Worm (Caenorhabditis elegans) whole organism, young adult: ENCODE results near the gene zig-11.

ENCODE experiments used
- B0261.1 ChIP-seq: sonication (generic microtip); optimal IDR thresholded peaks from 2 replicates; lab custom pipeline; 2016; ENCODE audit warnings: mild to moderate bottlenecking, missing genetic modification characterization, moderate library complexity, missing compliant biosample characterization
- C17E4.6 ChIP-seq: fragments of 200-800 bp; sonication (Bioruptor generic); IDR thresholded peaks from 2 replicates; pipeline ENCODE4 v1.3.6; 2022; ENCODE audit warnings: missing genetic modification reagents, missing genetic modification characterization, missing compliant biosample characterization
- F22D6.2 ChIP-seq: sonication (generic microtip); optimal IDR thresholded peaks from 2 replicates; lab custom pipeline; 2016; ENCODE audit warnings: mild to moderate bottlenecking, missing genetic modification characterization, missing compliant biosample characterization
- F37B4.10 ChIP-seq: fragments of 200-800 bp; sonication (Bioruptor generic); IDR thresholded peaks from 2 replicates; pipeline ENCODE4 v1.3.6; 2022; ENCODE audit warnings: missing genetic modification characterization, missing compliant biosample characterization
- Y53F4B.3 ChIP-seq: fragments of 200-800 bp; sonication (Bioruptor generic); IDR thresholded peaks from 2 replicates; pipeline ENCODE4 v1.3.6; 2022; ENCODE audit warnings: missing genetic modification reagents, missing genetic modification characterization, missing compliant biosample characterization
- Y53G8AR.9 ChIP-seq: fragments of 200-800 bp; sonication (Bioruptor generic); conservative IDR thresholded peaks from 2 replicates; pipeline ENCODE4 v1.3.6; 2022; ENCODE audit warnings: missing genetic modification reagents, missing genetic modification characterization, missing compliant biosample characterization
- Y56A3A.18 ChIP-seq: fragments of 200-800 bp; sonication (Bioruptor generic); IDR thresholded peaks from 2 replicates; pipeline ENCODE4 v1.3.6; 2022; ENCODE audit warnings: missing genetic modification reagents, missing genetic modification characterization, missing compliant biosample characterization
- Y67H2A.10 ChIP-seq: fragments of 200-800 bp; sonication (Bioruptor generic); conservative IDR thresholded peaks from 2 replicates; pipeline ENCODE4 v1.3.6; 2022; ENCODE audit warnings: missing genetic modification reagents, missing genetic modification characterization, missing compliant biosample characterization
- atf-7 ChIP-seq: sonication (generic microtip); optimal IDR thresholded peaks from 2 replicates; lab custom pipeline; 2017; ENCODE audit warnings: mild to moderate bottlenecking, missing genetic modification characterization, missing compliant biosample characterization
- athp-1 ChIP-seq: sonication (generic microtip); optimal IDR thresholded peaks from 2 replicates; lab custom pipeline; 2017; ENCODE audit warnings: mild to moderate bottlenecking, missing genetic modification characterization, missing compliant biosample characterization
- attf-5 ChIP-seq: fragments of 200-800 bp; sonication (Bioruptor generic); optimal IDR thresholded peaks from 2 replicates; lab custom pipeline; 2018; ENCODE audit warnings: mild to moderate bottlenecking, missing genetic modification characterization, missing compliant biosample characterization
- ccch-3 ChIP-seq: fragments of 200-800 bp; sonication (Bioruptor generic); optimal IDR thresholded peaks from 2 replicates; lab custom pipeline; 2018; ENCODE audit warnings: mild to moderate bottlenecking, missing genetic modification characterization, missing compliant biosample characterization
- cebp-1 ChIP-seq, 2 experiments: fragments of 200-800 bp in 1 of 2; sonication (Bioruptor generic) in 1 of 2; sonication (generic microtip) in 1 of 2; IDR thresholded peaks in 1 of 2; optimal IDR thresholded peaks in 1 of 2; 2 replicates each; pipeline versions ENCODE4 v1.3.6 to Lab custom; 2017 to 2022; ENCODE audit warnings: missing compliant biosample characterization in 2 of 2, missing genetic modification characterization in 2 of 2, mild to moderate bottlenecking in 1 of 2, missing genetic modification reagents in 1 of 2, moderate library complexity in 1 of 2
- cebp-2 ChIP-seq: fragments of 200-800 bp; sonication (Bioruptor generic); IDR thresholded peaks from 2 replicates; pipeline ENCODE4 v1.3.6; 2022; ENCODE audit warnings: missing genetic modification characterization, missing compliant biosample characterization
- ceh-100 ChIP-seq: fragments of 200-800 bp; sonication (Bioruptor generic); IDR thresholded peaks from 2 replicates; pipeline ENCODE4 v1.3.6; 2022; ENCODE audit warnings: missing genetic modification reagents, missing genetic modification characterization, missing compliant biosample characterization
- ceh-79 ChIP-seq: sonication (generic microtip); optimal IDR thresholded peaks from 2 replicates; lab custom pipeline; 2017; ENCODE audit warnings: mild to moderate bottlenecking, missing genetic modification characterization, missing compliant biosample characterization
- dpff-1 ChIP-seq: sonication (generic microtip); optimal IDR thresholded peaks from 2 replicates; lab custom pipeline; 2017; ENCODE audit warnings: mild to moderate bottlenecking, missing genetic modification characterization, missing compliant biosample characterization
- efl-1 ChIP-seq: fragments of 150-350 bp; optimal IDR thresholded peaks from 2 replicates; lab custom pipeline; 2014; ENCODE audit warnings: missing biosample characterization, missing genetic modification reagents, missing genetic modification characterization
- gei-17 ChIP-seq: fragments of 200-800 bp; sonication (Bioruptor generic); optimal IDR thresholded peaks from 2 replicates; lab custom pipeline; 2018; ENCODE audit warnings: mild to moderate bottlenecking, missing genetic modification characterization, missing compliant biosample characterization
- hmg-1.2 ChIP-seq: fragments of 200-800 bp; sonication (Bioruptor generic); IDR thresholded peaks from 2 replicates; pipeline ENCODE4 v1.3.6; 2022; ENCODE audit warnings: missing genetic modification reagents, missing genetic modification characterization, missing compliant biosample characterization
- hsf-1 ChIP-seq: fragments of 200-800 bp; sonication (Bioruptor generic); IDR thresholded peaks from 2 replicates; pipeline ENCODE4 v1.3.6; 2022; ENCODE audit warnings: missing genetic modification reagents, missing genetic modification characterization, missing compliant biosample characterization
- let-607 ChIP-seq, 2 experiments: fragments of 200-800 bp in 1 of 2; sonication (Bioruptor generic) in 1 of 2; sonication (generic microtip) in 1 of 2; optimal IDR thresholded peaks; 2 replicates each; lab custom pipeline; 2016 to 2018; ENCODE audit warnings: mild to moderate bottlenecking in 2 of 2, missing compliant biosample characterization in 2 of 2, missing genetic modification characterization in 2 of 2, moderate library complexity in 2 of 2, missing genotype in 1 of 2
- lin-26 ChIP-seq: fragments of 200-800 bp; sonication (Bioruptor generic); IDR thresholded peaks from 2 replicates; pipeline ENCODE4 v1.3.6; 2022; ENCODE audit warnings: missing genetic modification reagents, missing genetic modification characterization, missing compliant biosample characterization
- lir-1 ChIP-seq: fragments of 200-800 bp; sonication (Bioruptor generic); conservative IDR thresholded peaks from 2 replicates; pipeline ENCODE4 v1.3.6; 2022; ENCODE audit warnings: missing genetic modification reagents, missing genetic modification characterization, missing compliant biosample characterization
- lsl-1 ChIP-seq: fragments of 200-800 bp; sonication (Bioruptor generic); optimal IDR thresholded peaks from 2 replicates; lab custom pipeline; 2018; ENCODE audit warnings: mild to moderate bottlenecking, missing genetic modification characterization, moderate library complexity, missing compliant biosample characterization
- lsy-27 ChIP-seq: sonication (generic microtip); optimal IDR thresholded peaks from 2 replicates; lab custom pipeline; 2017; ENCODE audit warnings: missing genetic modification characterization, mild to moderate bottlenecking, missing compliant biosample characterization, antibody characterized with exemption, missing genotype, borderline replicate concordance; ENCODE audit not compliant: insufficient read depth
- madf-10 ChIP-seq: sonication (generic microtip); optimal IDR thresholded peaks from 2 replicates; lab custom pipeline; 2016; ENCODE audit warnings: mild to moderate bottlenecking, missing genetic modification characterization, missing compliant biosample characterization
- madf-6 ChIP-seq: fragments of 200-800 bp; sonication (Bioruptor generic); IDR thresholded peaks from 2 replicates; pipeline ENCODE4 v1.3.6; 2022; ENCODE audit warnings: missing genetic modification reagents, missing genetic modification characterization, missing compliant biosample characterization
- madf-8 ChIP-seq: fragments of 200-800 bp; sonication (Bioruptor generic); conservative IDR thresholded peaks from 2 replicates; pipeline ENCODE4 v1.3.6; 2022; ENCODE audit warnings: missing genetic modification reagents, missing genetic modification characterization, missing compliant biosample characterization
- mcd-1 ChIP-seq: fragments of 200-800 bp; sonication (Bioruptor generic); IDR thresholded peaks from 2 replicates; pipeline ENCODE4 v1.3.6; 2022; ENCODE audit warnings: missing genetic modification reagents, missing genetic modification characterization, missing compliant biosample characterization
- mxl-1 ChIP-seq: sonication (generic microtip); optimal IDR thresholded peaks from 2 replicates; lab custom pipeline; 2016; ENCODE audit warnings: missing genetic modification characterization, missing compliant biosample characterization
- nhr-80 ChIP-seq: sonication (generic microtip); optimal IDR thresholded peaks from 2 replicates; lab custom pipeline; 2016; ENCODE audit warnings: missing genetic modification characterization, missing compliant biosample characterization
- rcor-1 ChIP-seq: fragments of 200-800 bp; sonication (Bioruptor generic); IDR thresholded peaks from 2 replicates; pipeline ENCODE4 v1.3.6; 2022; ENCODE audit warnings: missing genetic modification reagents, missing genetic modification characterization, missing compliant biosample characterization
- rec-8 ChIP-seq, 2 experiments: sonication (generic microtip); optimal IDR thresholded peaks; 2 replicates each; lab custom pipeline; 2016; ENCODE audit warnings: mild to moderate bottlenecking in 2 of 2, missing genetic modification characterization in 2 of 2, missing genetic modification reagents in 2 of 2, missing genotype in 2 of 2, missing biosample characterization in 1 of 2, missing compliant biosample characterization in 1 of 2, moderate library complexity in 1 of 2
- rpc-1 ChIP-seq, 2 experiments: fragments of 150-350 bp in 1 of 2; sonication (generic microtip) in 1 of 2; optimal IDR thresholded peaks; 2 replicates each; lab custom pipeline; 2014 to 2018; ENCODE audit warnings: missing biosample characterization in 1 of 2, missing genetic modification characterization in 1 of 2, missing genetic modification reagents in 1 of 2, missing genotype in 1 of 2
- snpc-1.1 ChIP-seq: sonication (generic microtip); optimal IDR thresholded peaks from 2 replicates; lab custom pipeline; 2017; ENCODE audit warnings: missing genetic modification characterization, mild to moderate bottlenecking, missing compliant biosample characterization, antibody characterized with exemption, moderate library complexity, missing genotype, missing genetic modification reagents; ENCODE audit not compliant: insufficient read depth
- snpc-3.4 ChIP-seq: sonication (generic microtip); optimal IDR thresholded peaks from 2 replicates; lab custom pipeline; 2017; ENCODE audit warnings: missing genetic modification characterization, mild to moderate bottlenecking, missing compliant biosample characterization, antibody characterized with exemption, moderate library complexity, missing genotype, missing genetic modification reagents
- tbx-9 ChIP-seq: sonication (generic microtip); optimal IDR thresholded peaks from 2 replicates; lab custom pipeline; 2016; ENCODE audit warnings: borderline replicate concordance, missing genetic modification characterization, inconsistent platforms, missing compliant biosample characterization
- tlf-1 ChIP-seq: fragments of 200-800 bp; sonication (Bioruptor generic); optimal IDR thresholded peaks from 2 replicates; lab custom pipeline; 2018; ENCODE audit warnings: mild to moderate bottlenecking, missing genetic modification characterization, missing compliant biosample characterization
- zfh-2 ChIP-seq: fragments of 200-800 bp; sonication (Bioruptor generic); conservative IDR thresholded peaks from 2 replicates; pipeline ENCODE4 v1.3.6; 2022; ENCODE audit warnings: missing genetic modification reagents, missing genetic modification characterization, missing compliant biosample characterization
- ztf-18 ChIP-seq: sonication (generic microtip); optimal IDR thresholded peaks from 2 replicates; lab custom pipeline; 2016; ENCODE audit warnings: missing genotype, mild to moderate bottlenecking, missing genetic modification characterization, missing compliant biosample characterization
- ztf-26 ChIP-seq: sonication (generic microtip); optimal IDR thresholded peaks from 2 replicates; lab custom pipeline; 2017; ENCODE audit warnings: missing genetic modification characterization, missing compliant biosample characterization

Gene zig-11

DNA sequence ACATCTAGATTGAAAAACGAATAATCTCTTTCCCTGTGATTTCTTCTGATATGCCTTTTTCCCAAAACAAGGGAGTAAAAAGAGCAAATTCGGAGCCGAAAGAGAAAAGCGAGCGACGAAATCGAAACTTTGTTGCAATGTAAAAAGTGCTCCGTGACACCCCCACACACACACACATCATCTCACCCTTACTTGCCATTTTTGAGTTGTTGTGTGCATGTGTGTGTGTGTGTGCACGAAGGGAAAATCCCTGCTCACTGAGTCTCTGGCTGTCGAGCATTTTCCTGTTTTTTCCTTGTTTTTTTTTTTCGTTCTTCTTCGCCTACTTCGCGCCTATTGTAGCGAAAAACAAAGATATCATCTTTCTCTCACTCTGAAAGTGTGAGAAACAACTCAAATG, 5.7 kb downstream of the zig-11 start:
- TF ChIP-seq hmg-1.2 (GFP tag; lab: Robert Waterston, UW), result no peak
- no peak for TF ChIP-seq rec-8 (tag; optimal IDR thresholded peaks at IDR 0.05; lab: Kevin White, UChicago)
- no peak for TF ChIP-seq F22D6.2 (tag; lab: Kevin White, UChicago)
- TF ChIP-seq attf-5 (GFP tag; lab: Kevin White, UChicago), result no peak
- no peak for TF ChIP-seq rpc-1 (optimal IDR thresholded peaks at IDR 0.05; lab: Kevin White, UChicago)
- no peak for TF ChIP-seq rpc-1 (tag; optimal IDR thresholded peaks at IDR 0.05; lab: Kevin White, UChicago)
- no peak for TF ChIP-seq B0261.1
- TF ChIP-seq hsf-1 (GFP tag; lab: Robert Waterston, UW), result no peak
- TF ChIP-seq efl-1 (GFP tag; lab: Kevin White, UChicago), result no peak
- no peak for TF ChIP-seq nhr-80 (tag; lab: Kevin White, UChicago)
- TF ChIP-seq lsy-27, result no peak
- no peak for TF ChIP-seq ztf-18 (tag; lab: Kevin White, UChicago)
- no peak for TF ChIP-seq C17E4.6 (GFP tag; lab: Robert Waterston, UW)
- no peak for TF ChIP-seq mxl-1 (tag; lab: Kevin White, UChicago)
- TF ChIP-seq ccch-3 (GFP tag; lab: Kevin White, UChicago), result no peak

DNA sequence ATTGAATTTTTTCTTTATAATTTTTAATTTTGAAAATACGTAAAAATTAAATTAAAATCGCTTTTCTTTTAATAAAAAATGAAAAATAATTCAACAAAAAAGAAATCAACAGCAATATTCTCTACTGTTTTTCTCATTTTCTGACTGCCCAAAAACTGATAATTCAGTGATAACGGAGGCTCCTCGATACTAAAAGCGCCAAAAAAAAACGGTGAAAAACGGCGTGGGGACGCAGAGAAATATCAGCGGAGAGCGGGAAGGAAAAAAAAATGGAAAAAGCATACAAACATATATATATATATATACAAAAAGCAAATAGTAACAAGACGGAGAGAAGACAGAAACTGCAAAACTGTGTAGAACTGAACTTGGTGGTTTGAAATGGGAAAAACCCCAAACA, 9.6 kb downstream of the zig-11 start:
- TF ChIP-seq cebp-1 (GFP tag; IDR thresholded peaks at IDR 0.05; lab: Robert Waterston, UW) (no peak), cebp-1 (tag; optimal IDR thresholded peaks at IDR 0.05; lab: Kevin White, UChicago) (peak; percentile 32), nhr-80 (tag; lab: Kevin White, UChicago) (peak; percentile 61), ztf-18 (tag; lab: Kevin White, UChicago) (no peak), atf-7 (tag; lab: Kevin White, UChicago) (no peak)

DNA sequence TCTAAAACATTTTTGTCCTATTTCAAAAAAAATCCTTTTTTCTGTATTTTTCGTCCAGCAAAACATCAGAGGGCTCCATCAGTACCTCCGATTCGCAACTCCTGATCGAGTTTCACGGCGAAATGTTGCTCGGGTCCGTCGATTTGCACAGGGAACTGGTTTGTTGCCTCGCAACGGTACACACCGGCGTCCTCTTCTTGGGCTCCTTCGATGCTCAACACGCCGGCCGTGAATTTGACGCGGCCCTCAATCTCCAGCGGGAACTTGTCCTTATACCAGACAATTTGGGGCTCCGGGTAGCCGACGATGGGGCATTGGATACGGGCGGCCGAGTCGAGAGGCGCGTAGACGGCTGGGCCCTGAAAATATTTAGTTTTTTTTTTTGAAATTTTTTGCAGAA, 14.7 kb downstream of the zig-11 start:
- no peak for TF ChIP-seq madf-8 (GFP tag; lab: Robert Waterston, UW)
- 0 out of 2 replicates have a peak, but pooled peaks have one; percentile 13 for TF ChIP-seq mcd-1 (GFP tag; lab: Robert Waterston, UW)
- TF ChIP-seq Y53F4B.3, result no peak
- peak; percentile 71 for TF ChIP-seq zfh-2
- no peak for TF ChIP-seq hmg-1.2 (GFP tag; lab: Robert Waterston, UW)
- TF ChIP-seq, all 124 proteins: peak for 2

DNA sequence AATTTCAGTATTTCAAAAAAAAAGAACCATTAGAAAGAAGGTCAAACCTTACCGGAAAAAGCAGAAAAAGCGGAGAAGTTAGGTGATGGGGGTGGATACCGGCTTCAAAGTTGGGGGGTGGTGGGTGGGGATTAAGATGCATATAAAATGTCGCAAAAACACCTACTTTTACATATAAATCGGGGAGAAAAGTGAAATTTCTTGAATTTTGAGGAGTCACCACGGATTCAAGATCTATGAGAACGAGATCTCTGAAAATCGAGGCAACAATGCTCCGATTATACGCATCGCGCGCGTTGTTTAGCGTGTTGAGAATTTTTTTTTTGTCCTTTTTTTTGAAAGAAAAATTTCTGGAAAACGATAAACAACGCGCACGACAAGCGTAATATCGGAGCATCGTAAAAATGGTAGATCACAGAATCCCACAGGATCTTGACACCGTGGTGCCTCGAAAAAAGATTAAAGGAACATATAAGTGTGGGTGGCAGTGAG, 17.2 kb downstream of the zig-11 start:
- peak; percentile 62 for TF ChIP-seq snpc-3.4 (tag; lab: Kevin White, UChicago)
- peak; percentile 80; the same call in 1 of the 2 replicates for TF ChIP-seq Y56A3A.18 (GFP tag; lab: Robert Waterston, UW)
- peak; percentile 91 for TF ChIP-seq ceh-100 (GFP tag; lab: Robert Waterston, UW)
- peak; percentile 98 for TF ChIP-seq ceh-79 (tag; lab: Kevin White, UChicago)
- TF ChIP-seq cebp-2, result peak; percentile 59; the same call in 1 of the 2 replicates
- TF ChIP-seq tbx-9 (tag; lab: Kevin White, UChicago), result peak; percentile 34
- peak; percentile 75 for TF ChIP-seq lin-26 (GFP tag; lab: Robert Waterston, UW)
- peak; percentile 20 for TF ChIP-seq madf-10 (tag; lab: Kevin White, UChicago)
- peak; percentile 81 for TF ChIP-seq Y53G8AR.9 (GFP tag; lab: Robert Waterston, UW)
- TF ChIP-seq madf-6 (GFP tag; lab: Robert Waterston, UW), result peak; percentile 74
- peak; percentile 69 for TF ChIP-seq dpff-1 (tag; lab: Kevin White, UChicago)
- TF ChIP-seq athp-1 (tag; lab: Kevin White, UChicago), result peak; percentile 95
- TF ChIP-seq F37B4.10 (GFP tag; lab: Robert Waterston, UW), result no peak
- peak in 1 of 2 experiments; percentile 40 for TF ChIP-seq let-607 (tag; optimal IDR thresholded peaks at IDR 0.05; lab: Kevin White, UChicago)
- peak; percentile 50 for TF ChIP-seq rcor-1 (GFP tag; lab: Robert Waterston, UW)
- TF ChIP-seq snpc-1.1 (tag; lab: Kevin White, UChicago), result no peak
- TF ChIP-seq Y67H2A.10 (GFP tag; lab: Robert Waterston, UW), result no peak
- peak; percentile 59 for TF ChIP-seq ztf-26 (tag; lab: Kevin White, UChicago)
- TF ChIP-seq lir-1 (GFP tag; lab: Robert Waterston, UW), result no peak
- TF ChIP-seq gei-17 (GFP tag; lab: Kevin White, UChicago), result peak; percentile 53
- peak; percentile 54 for TF ChIP-seq tlf-1
- TF ChIP-seq lsl-1 (GFP tag; lab: Kevin White, UChicago), result peak; percentile 46
